Fruit fly (Drosophila melanogaster) whole organism, embryonic: ENCODE measurements around the gene CG9166.

Source experiments
- BEAF-32 ChIP-seq: fragments of 200-800 bp; sonication (Bioruptor generic); optimal IDR thresholded peaks from 3 replicates; lab custom pipeline; 2017; ENCODE audit warnings: missing biosample characterization, missing genetic modification characterization, mild to moderate bottlenecking, moderate library complexity, missing genetic modification reagents
- CG10462 ChIP-seq: fragments of 200-800 bp; sonication (Bioruptor generic); optimal IDR thresholded peaks from 2 replicates; lab custom pipeline; 2016; ENCODE audit warnings: missing biosample characterization, missing genetic modification characterization
- CG10565 ChIP-seq: fragments of 200-800 bp; sonication (Bioruptor generic); optimal IDR thresholded peaks from 3 replicates; lab custom pipeline; 2016; ENCODE audit warnings: missing biosample characterization, mild to moderate bottlenecking, missing genetic modification characterization
- CG11456 ChIP-seq: fragments of 200-800 bp; sonication (Bioruptor generic); IDR thresholded peaks from 3 replicates; pipeline ENCODE4 v1.3.6; 2022; ENCODE audit warnings: missing biosample characterization, missing genetic modification characterization
- CG15514 ChIP-seq: fragments of 200-800 bp; sonication (Bioruptor generic); optimal IDR thresholded peaks from 3 replicates; lab custom pipeline; 2017; ENCODE audit warnings: missing biosample characterization, missing genetic modification characterization, mild to moderate bottlenecking, moderate library complexity, missing genetic modification reagents
- CG1647 ChIP-seq: fragments of 200-800 bp; sonication (Bioruptor generic); optimal IDR thresholded peaks from 3 replicates; lab custom pipeline; 2016; ENCODE audit warnings: missing biosample characterization, missing genetic modification characterization
- CG31388 ChIP-seq: fragments of 200-800 bp; sonication (Bioruptor generic); optimal IDR thresholded peaks from 2 replicates; lab custom pipeline; 2016; ENCODE audit warnings: missing biosample characterization, missing genetic modification characterization
- CG3163 ChIP-seq: fragments of 200-800 bp; sonication (Bioruptor generic); optimal IDR thresholded peaks from 3 replicates; lab custom pipeline; 2016; ENCODE audit warnings: missing biosample characterization, missing genetic modification characterization
- CG4328 ChIP-seq: fragments of 200-800 bp; sonication (Bioruptor generic); optimal IDR thresholded peaks from 3 replicates; lab custom pipeline; 2017; ENCODE audit warnings: missing biosample characterization, missing genetic modification reagents, missing genetic modification characterization
- CG4617 ChIP-seq: fragments of 200-800 bp; sonication (Bioruptor generic); optimal IDR thresholded peaks from 3 replicates; lab custom pipeline; 2016; ENCODE audit warnings: missing biosample characterization, missing genetic modification characterization, borderline replicate concordance
- CG8359 ChIP-seq: fragments of 200-800 bp; sonication (Bioruptor generic); optimal IDR thresholded peaks from 2 replicates; lab custom pipeline; 2017; ENCODE audit warnings: missing biosample characterization, mild to moderate bottlenecking, missing genetic modification characterization, borderline replicate concordance
- CG8388 ChIP-seq: fragments of 200-800 bp; sonication (Bioruptor generic); optimal IDR thresholded peaks from 2 replicates; lab custom pipeline; 2019; ENCODE audit warnings: missing biosample characterization, mild to moderate bottlenecking, missing genetic modification characterization, moderate library complexity
- CG9797 ChIP-seq: fragments of 200-800 bp; sonication (Bioruptor generic); optimal IDR thresholded peaks from 3 replicates; lab custom pipeline; 2018; ENCODE audit warnings: missing biosample characterization, mild to moderate bottlenecking, missing genetic modification characterization
- CG9932 ChIP-seq: fragments of 200-800 bp; sonication (Bioruptor generic); IDR thresholded peaks from 2 replicates; pipeline ENCODE4 v1.3.6; 2022; ENCODE audit warnings: missing biosample characterization, missing genetic modification characterization
- Dll ChIP-seq: fragments of 200-800 bp; sonication (Bioruptor generic); IDR thresholded peaks from 4 replicates; pipeline ENCODE4 v1.3.6; 2022; ENCODE audit warnings: missing biosample characterization, missing genetic modification characterization; ENCODE audit not compliant: partially characterized antibody
- E2f2 ChIP-seq: fragments of 200-800 bp; sonication (Bioruptor generic); IDR thresholded peaks from 2 replicates; pipeline ENCODE4 v1.3.6; 2022; ENCODE audit warnings: missing biosample characterization, missing genetic modification characterization
- Ets97D ChIP-seq: fragments of 200-800 bp; sonication (Bioruptor generic); optimal IDR thresholded peaks from 3 replicates; lab custom pipeline; 2016; ENCODE audit warnings: missing biosample characterization, missing genetic modification characterization
- H2.0 ChIP-seq: fragments of 200-800 bp; sonication (Bioruptor generic); IDR thresholded peaks from 2 replicates; pipeline ENCODE4 v1.3.6; 2022; ENCODE audit warnings: missing biosample characterization, missing genetic modification characterization
- HHEX ChIP-seq: fragments of 200-800 bp; sonication (Bioruptor generic); optimal IDR thresholded peaks from 3 replicates; lab custom pipeline; 2017; ENCODE audit warnings: missing biosample characterization, mild to moderate bottlenecking, missing genetic modification characterization, missing genetic modification reagents
- Hr3 ChIP-seq: fragments of 200-800 bp; sonication (Bioruptor generic); optimal IDR thresholded peaks from 3 replicates; lab custom pipeline; 2016; ENCODE audit warnings: missing biosample characterization, missing genetic modification characterization
- Hr78 ChIP-seq, 2 experiments: fragments of 200-800 bp in 1 of 2; fragments of >200 bp in 1 of 2; sonication (Bioruptor generic) in 1 of 2; optimal IDR thresholded peaks; 2 replicates each; lab custom pipeline; 2017 to 2019; ENCODE audit warnings: missing biosample characterization in 2 of 2, missing genetic modification characterization in 2 of 2, mild to moderate bottlenecking in 1 of 2, moderate library complexity in 1 of 2
- MTF-1 ChIP-seq: fragments of 200-800 bp; sonication (Bioruptor generic); optimal IDR thresholded peaks from 2 replicates; lab custom pipeline; 2018; ENCODE audit warnings: missing biosample characterization, mild to moderate bottlenecking, missing genetic modification characterization, borderline replicate concordance
- Med ChIP-seq: fragments of 200-800 bp; sonication (Bioruptor generic); peaks from one replicate; lab custom pipeline; 2016; ENCODE audit warnings: missing biosample characterization, missing genetic modification characterization, mild to moderate bottlenecking, inconsistent platforms, moderate library complexity
- Meics ChIP-seq: fragments of 200-800 bp; sonication (Bioruptor generic); optimal IDR thresholded peaks from 2 replicates; lab custom pipeline; 2017; ENCODE audit warnings: missing biosample characterization, mild to moderate bottlenecking, missing genetic modification characterization
- Pdp1 ChIP-seq, 2 experiments: fragments of 200-800 bp; sonication (Bioruptor generic); optimal IDR thresholded peaks; 3 replicates each; lab custom pipeline; 2016; ENCODE audit warnings: missing biosample characterization in 2 of 2, missing genetic modification characterization in 2 of 2, mild to moderate bottlenecking in 1 of 2, moderate library complexity in 1 of 2
- Ravus ChIP-seq: fragments of 200-800 bp; sonication (Bioruptor generic); IDR thresholded peaks from 2 replicates; pipeline ENCODE4 v1.3.6; 2022; ENCODE audit warnings: missing biosample characterization, missing genetic modification characterization
- Rx ChIP-seq: fragments of 200-800 bp; sonication (Bioruptor generic); IDR thresholded peaks from 2 replicates; pipeline ENCODE4 v1.3.6; 2022; ENCODE audit warnings: missing biosample characterization, missing genetic modification characterization
- Side ChIP-seq: fragments of 200-800 bp; sonication (Bioruptor generic); optimal IDR thresholded peaks from 2 replicates; lab custom pipeline; 2016; ENCODE audit warnings: missing biosample characterization, missing genetic modification characterization
- al ChIP-seq: fragments of 200-800 bp; sonication (Bioruptor generic); IDR thresholded peaks from 2 replicates; pipeline ENCODE4 v1.3.6; 2022; ENCODE audit warnings: missing biosample characterization, missing genetic modification characterization
- ash1 ChIP-seq: fragments of 200-800 bp; sonication (Bioruptor generic); optimal IDR thresholded peaks from 2 replicates; lab custom pipeline; 2018; ENCODE audit warnings: missing biosample characterization, mild to moderate bottlenecking, missing genetic modification characterization
- az2 ChIP-seq: fragments of 200-800 bp; sonication (Bioruptor generic); optimal IDR thresholded peaks from 3 replicates; lab custom pipeline; 2016; ENCODE audit warnings: missing biosample characterization, missing genetic modification characterization
- bsh ChIP-seq, 2 experiments: fragments of 200-800 bp; sonication (Bioruptor generic); optimal IDR thresholded peaks; 2 replicates each; lab custom pipeline; 2017 to 2018; ENCODE audit warnings: mild to moderate bottlenecking in 2 of 2, missing biosample characterization in 2 of 2, missing genetic modification characterization in 2 of 2, moderate library complexity in 1 of 2
- cas ChIP-seq: fragments of 200-800 bp; sonication (Bioruptor generic); IDR thresholded peaks from 2 replicates; pipeline ENCODE4 v1.3.6; 2022; ENCODE audit warnings: missing biosample characterization, missing genetic modification characterization
- dmrt11E ChIP-seq: fragments of 200-800 bp; sonication (Bioruptor generic); optimal IDR thresholded peaks from 3 replicates; lab custom pipeline; 2018; ENCODE audit warnings: missing biosample characterization, mild to moderate bottlenecking, missing genetic modification characterization, moderate library complexity
- en ChIP-seq: fragments of 200-800 bp; sonication (Bioruptor generic); optimal IDR thresholded peaks from 2 replicates; lab custom pipeline; 2016; ENCODE audit warnings: missing biosample characterization, missing genetic modification characterization
- ftz-f1 ChIP-seq: fragments of 200-800 bp; sonication (Bioruptor generic); optimal IDR thresholded peaks from 2 replicates; lab custom pipeline; 2016; ENCODE audit warnings: missing biosample characterization, missing genetic modification characterization
- hkb ChIP-seq, 2 experiments: fragments of 200-800 bp in 1 of 2; fragments of >200 bp in 1 of 2; sonication (Bioruptor generic) in 1 of 2; IDR thresholded peaks in 1 of 2; optimal IDR thresholded peaks in 1 of 2; 2 replicates each; pipeline versions ENCODE4 v1.3.6 to Lab custom; 2017 to 2022; ENCODE audit warnings: missing biosample characterization in 1 of 2, missing genetic modification characterization in 1 of 2
- insv ChIP-seq, 2 experiments: fragments of 200-800 bp; sonication (Bioruptor generic); optimal IDR thresholded peaks; 3 replicates each; lab custom pipeline; 2016 to 2018; ENCODE audit warnings: missing biosample characterization in 2 of 2, missing genetic modification characterization in 2 of 2
- ken ChIP-seq: fragments of 200-800 bp; sonication (Bioruptor generic); IDR thresholded peaks from 3 replicates; pipeline ENCODE4 v1.3.6; 2022; ENCODE audit warnings: missing biosample characterization, missing genetic modification characterization
- luna ChIP-seq: fragments of 200-800 bp; sonication (Bioruptor generic); optimal IDR thresholded peaks from 2 replicates; lab custom pipeline; 2016; ENCODE audit warnings: missing biosample characterization, missing genetic modification characterization
- pb ChIP-seq: fragments of 200-800 bp; sonication (Bioruptor generic); optimal IDR thresholded peaks from 3 replicates; lab custom pipeline; 2016; ENCODE audit warnings: missing biosample characterization, missing genetic modification characterization
- pum ChIP-seq: fragments of 200-800 bp; sonication (Bioruptor generic); optimal IDR thresholded peaks from 2 replicates; lab custom pipeline; 2016; ENCODE audit warnings: missing biosample characterization, missing genetic modification characterization
- ro ChIP-seq: fragments of 200-800 bp; sonication (Bioruptor generic); IDR thresholded peaks from 2 replicates; pipeline ENCODE4 v1.3.6; 2022; ENCODE audit warnings: missing biosample characterization, missing genetic modification characterization
- vnd ChIP-seq: fragments of 200-800 bp; sonication (Bioruptor generic); IDR thresholded peaks from 3 replicates; pipeline ENCODE4 v1.3.6; 2022; ENCODE audit warnings: missing biosample characterization, missing genetic modification characterization; ENCODE audit not compliant: partially characterized antibody
- wdn ChIP-seq: fragments of 200-800 bp; sonication (Bioruptor generic); IDR thresholded peaks from 2 replicates; pipeline ENCODE4 v1.3.6; 2022; ENCODE audit warnings: missing biosample characterization, missing genetic modification characterization

The CG9166 gene

dm6 chr3L:1329724-1330123, 21.2 kb upstream of the CG9166 start, which contains the start of gene ND-ACP (continued):
- TF ChIP-seq HHEX (GFP tag; lab: Kevin White, UChicago), result no peak
- no peak for TF ChIP-seq bsh (GFP tag; optimal IDR thresholded peaks at IDR 0.05; lab: Kevin White, UChicago)
- TF ChIP-seq ro, result no peak
- no peak for TF ChIP-seq Rx (GFP tag; lab: Robert Waterston, UW)
- peak; percentile 18 for TF ChIP-seq hkb (optimal IDR thresholded peaks at IDR 0.05; lab: Kevin White, UChicago)
- no peak for TF ChIP-seq hkb (GFP tag; IDR thresholded peaks at IDR 0.05; lab: Robert Waterston, UW)
- TF ChIP-seq Ets97D, result peak; percentile 37
- TF ChIP-seq CG10462 (GFP tag; lab: Kevin White, UChicago), result no peak
- peak; percentile 89 for TF ChIP-seq CG9797 (GFP tag; lab: Kevin White, UChicago)
- no peak for TF ChIP-seq insv (GFP tag; optimal IDR thresholded peaks at IDR 0.05; lab: Kevin White, UChicago)
- TF ChIP-seq az2, result no peak
- TF ChIP-seq Hr3 (GFP tag; lab: Kevin White, UChicago), result no peak
- no peak for TF ChIP-seq CG8388 (GFP tag; lab: Kevin White, UChicago)
- TF ChIP-seq cas, result no peak
- no peak for TF ChIP-seq CG8359
- no peak for TF ChIP-seq Side
- no peak for TF ChIP-seq Hr78 (GFP tag; optimal IDR thresholded peaks at IDR 0.05; lab: Kevin White, UChicago)
- peak; percentile 28 for TF ChIP-seq CG4617 (GFP tag; lab: Kevin White, UChicago)
- no peak for TF ChIP-seq ash1 (GFP tag; lab: Kevin White, UChicago)
- TF ChIP-seq Pdp1 (GFP tag; optimal IDR thresholded peaks at IDR 0.05; lab: Kevin White, UChicago), result peak in 1 of 2 experiments; percentile 98
- no peak for TF ChIP-seq dmrt11E (tag; lab: Kevin White, UChicago)
- TF ChIP-seq Ravus (GFP tag; lab: Robert Waterston, UW), result no peak
- no peak for TF ChIP-seq H2.0 (GFP tag; lab: Robert Waterston, UW)
- no peak for TF ChIP-seq CG1647 (GFP tag; lab: Kevin White, UChicago)
- TF ChIP-seq vnd (GFP tag; lab: Robert Waterston, UW), result 0 out of 3 replicates have a peak, but pooled peaks have one; percentile 24
- no peak for TF ChIP-seq en (GFP tag; lab: Kevin White, UChicago)
- TF ChIP-seq CG10565 (GFP tag; lab: Kevin White, UChicago), result no peak
- peak; percentile 66 for TF ChIP-seq CG15514
- peak; percentile 49 for TF ChIP-seq BEAF-32 (GFP tag; lab: Kevin White, UChicago)
- no peak for TF ChIP-seq CG11456
- no peak for TF ChIP-seq pb (GFP tag; lab: Kevin White, UChicago)
- peak; percentile 67 for TF ChIP-seq Med (GFP tag; lab: Kevin White, UChicago)
- TF ChIP-seq Meics, result no peak
- TF ChIP-seq CG31388, result no peak
- no peak for TF ChIP-seq wdn (GFP tag; lab: Robert Waterston, UW)
- TF ChIP-seq ftz-f1 (GFP tag; lab: Kevin White, UChicago), result no peak
- no peak for TF ChIP-seq CG4328 (GFP tag; lab: Kevin White, UChicago)
- no peak for TF ChIP-seq luna (GFP tag; lab: Kevin White, UChicago)
- TF ChIP-seq al (GFP tag; lab: Robert Waterston, UW), result no peak
- no peak for TF ChIP-seq CG3163 (GFP tag; lab: Kevin White, UChicago)
- TF ChIP-seq Dll (GFP tag; lab: Robert Waterston, UW), result 0 out of 4 replicates have a peak, but pooled peaks have one; percentile 41
- peak; percentile 91 for TF ChIP-seq E2f2 (GFP tag; lab: Robert Waterston, UW)
- TF ChIP-seq ken (GFP tag; lab: Robert Waterston, UW), result no peak
- TF ChIP-seq CG9932 (GFP tag; lab: Robert Waterston, UW), result no peak
- no peak for TF ChIP-seq pum (GFP tag; lab: Kevin White, UChicago)
- no peak for TF ChIP-seq MTF-1 (GFP tag; lab: Kevin White, UChicago)
- TF ChIP-seq, all 482 proteins: peak for 45
